Fruit fly (Drosophila melanogaster) whole organism, prepupa: ENCODE data around the gene CG31230.
A peak's percentile ranks its signal among the peaks of the same experiment; 100 is the strongest.

Experiments
- CG10631 ChIP-seq: fragments of 200-800 bp; sonication (Bioruptor generic); optimal IDR thresholded peaks from 2 replicates; lab custom pipeline; 2016; ENCODE audit warnings: missing biosample characterization, missing genetic modification characterization
- CG10669 ChIP-seq: fragments of 200-800 bp; sonication (Bioruptor generic); optimal IDR thresholded peaks from 3 replicates; lab custom pipeline; 2018; ENCODE audit warnings: missing biosample characterization, mild to moderate bottlenecking, missing genetic modification characterization, moderate library complexity
- CG11294 ChIP-seq: fragments of 200-800 bp; sonication (Bioruptor generic); IDR thresholded peaks from 2 replicates; pipeline ENCODE4 v1.3.6; 2022; ENCODE audit warnings: missing biosample characterization, missing genetic modification characterization
- CG11762 ChIP-seq: fragments of 200-800 bp; sonication (Bioruptor generic); optimal IDR thresholded peaks from 3 replicates; lab custom pipeline; 2016; ENCODE audit warnings: missing biosample characterization, missing genetic modification characterization; ENCODE audit not compliant: insufficient read depth
- CG11902 ChIP-seq: fragments of 200-800 bp; sonication (Bioruptor generic); optimal IDR thresholded peaks from 3 replicates; lab custom pipeline; 2016; ENCODE audit warnings: missing biosample characterization, missing genetic modification characterization
- CG15336 ChIP-seq: fragments of 200-800 bp; sonication (Bioruptor generic); IDR thresholded peaks from 2 replicates; pipeline ENCODE4 v1.3.6; 2022; ENCODE audit warnings: missing biosample characterization, missing genetic modification characterization
- CG16779 ChIP-seq: fragments of 200-800 bp; sonication (Bioruptor generic); optimal IDR thresholded peaks from 3 replicates; lab custom pipeline; 2017; ENCODE audit warnings: missing biosample characterization, mild to moderate bottlenecking, missing genetic modification characterization
- CG3032 ChIP-seq: fragments of 200-800 bp; optimal IDR thresholded peaks from 2 replicates; lab custom pipeline; 2019; ENCODE audit warnings: missing biosample characterization, mild to moderate bottlenecking, missing genetic modification characterization, moderate library complexity
- CG32006 ChIP-seq: fragments of 200-800 bp; sonication (Bioruptor generic); optimal IDR thresholded peaks from 3 replicates; lab custom pipeline; 2017; ENCODE audit warnings: missing biosample characterization, mild to moderate bottlenecking, missing genetic modification characterization
- CG34406 ChIP-seq: fragments of 200-800 bp; sonication (Bioruptor generic); optimal IDR thresholded peaks from 3 replicates; lab custom pipeline; 2016; ENCODE audit warnings: missing biosample characterization, missing genetic modification characterization
- CG3919 ChIP-seq: fragments of 200-800 bp; sonication (Bioruptor generic); optimal IDR thresholded peaks from 3 replicates; lab custom pipeline; 2016; ENCODE audit warnings: missing biosample characterization, missing genetic modification characterization
- CG4318 ChIP-seq: fragments of 200-800 bp; sonication (Bioruptor generic); optimal IDR thresholded peaks from 3 replicates; lab custom pipeline; 2017; ENCODE audit warnings: missing biosample characterization, mild to moderate bottlenecking, missing genetic modification characterization
- CG6163 ChIP-seq: fragments of 200-800 bp; sonication (Bioruptor generic); IDR thresholded peaks from 3 replicates; pipeline ENCODE4 v1.3.6; 2022; ENCODE audit warnings: missing biosample characterization, missing genetic modification characterization
- CG6276 ChIP-seq: fragments of 200-800 bp; sonication (Bioruptor generic); optimal IDR thresholded peaks from 2 replicates; lab custom pipeline; 2017; ENCODE audit warnings: missing biosample characterization, mild to moderate bottlenecking, missing genetic modification characterization
- CG6792 ChIP-seq: fragments of 200-800 bp; sonication (Bioruptor generic); optimal IDR thresholded peaks from 3 replicates; lab custom pipeline; 2016; ENCODE audit warnings: missing biosample characterization, missing genetic modification characterization
- CG6808 ChIP-seq: fragments of 200-800 bp; sonication (Bioruptor generic); optimal IDR thresholded peaks from 3 replicates; lab custom pipeline; 2017; ENCODE audit warnings: missing biosample characterization, missing genetic modification characterization, mild to moderate bottlenecking, moderate library complexity, missing genetic modification reagents
- CG6854 ChIP-seq: fragments of 200-800 bp; sonication (Bioruptor generic); optimal IDR thresholded peaks from 2 replicates; lab custom pipeline; 2017; ENCODE audit warnings: missing biosample characterization, mild to moderate bottlenecking, missing genetic modification characterization
- CG7368 ChIP-seq: fragments of 200-800 bp; sonication (Bioruptor generic); optimal IDR thresholded peaks from 3 replicates; lab custom pipeline; 2016; ENCODE audit warnings: missing biosample characterization, missing genetic modification characterization
- CG8319 ChIP-seq: fragments of 200-800 bp; sonication (Bioruptor generic); optimal IDR thresholded peaks from 3 replicates; lab custom pipeline; 2016; ENCODE audit warnings: missing biosample characterization, missing genetic modification characterization
- CG8632 ChIP-seq: fragments of 200-800 bp; sonication (Bioruptor generic); optimal IDR thresholded peaks from 3 replicates; lab custom pipeline; 2016; ENCODE audit warnings: missing biosample characterization, missing genetic modification characterization
- Eip75B ChIP-seq: fragments of 200-800 bp; sonication (Bioruptor generic); optimal IDR thresholded peaks from 3 replicates; lab custom pipeline; 2016; ENCODE audit warnings: missing biosample characterization, missing genetic modification characterization
- Eip78C ChIP-seq: fragments of 200-800 bp; sonication (Bioruptor generic); peaks from one replicate; lab custom pipeline; 2016; ENCODE audit warnings: missing biosample characterization, missing genetic modification characterization
- Eip93F ChIP-seq: fragments of 200-800 bp; sonication (Bioruptor generic); optimal IDR thresholded peaks from 2 replicates; lab custom pipeline; 2016; ENCODE audit warnings: missing biosample characterization, mild to moderate bottlenecking, missing genetic modification characterization
- Ets21C ChIP-seq: fragments of 200-800 bp; sonication (Bioruptor generic); optimal IDR thresholded peaks from 3 replicates; lab custom pipeline; 2016; ENCODE audit warnings: missing biosample characterization, missing genetic modification characterization
- Ets96B ChIP-seq: fragments of 200-800 bp; optimal IDR thresholded peaks from 2 replicates; lab custom pipeline; 2019; ENCODE audit warnings: missing biosample characterization, mild to moderate bottlenecking, missing genetic modification characterization, moderate library complexity
- Gug ChIP-seq: fragments of 200-800 bp; sonication (Bioruptor generic); IDR thresholded peaks from 2 replicates; pipeline ENCODE4 v1.3.6; 2022; ENCODE audit warnings: missing biosample characterization, missing genetic modification characterization
- Hr38 ChIP-seq: sonication (Bioruptor generic); optimal IDR thresholded peaks from 2 replicates; lab custom pipeline; 2016; ENCODE audit warnings: missing biosample characterization, missing genetic modification characterization
- Hr39 ChIP-seq: fragments of 200-800 bp; sonication (Bioruptor generic); optimal IDR thresholded peaks from 2 replicates; lab custom pipeline; 2016; ENCODE audit warnings: missing biosample characterization, missing genetic modification characterization
- Hr4 ChIP-seq: fragments of 200-800 bp; sonication (Bioruptor generic); optimal IDR thresholded peaks from 3 replicates; lab custom pipeline; 2016; ENCODE audit warnings: missing biosample characterization, missing genetic modification characterization
- Lpt ChIP-seq: fragments of 200-800 bp; sonication (Bioruptor generic); optimal IDR thresholded peaks from 3 replicates; lab custom pipeline; 2016; ENCODE audit warnings: missing biosample characterization, missing genetic modification characterization
- OdsH ChIP-seq: fragments of 200-800 bp; sonication (Bioruptor generic); optimal IDR thresholded peaks from 3 replicates; lab custom pipeline; 2016; ENCODE audit warnings: missing biosample characterization, missing genetic modification characterization
- Smox ChIP-seq: fragments of 200-800 bp; sonication (Bioruptor generic); optimal IDR thresholded peaks from 3 replicates; lab custom pipeline; 2016; ENCODE audit warnings: missing biosample characterization, missing genetic modification characterization
- Sox102F ChIP-seq: fragments of 200-800 bp; sonication (Bioruptor generic); optimal IDR thresholded peaks from 2 replicates; lab custom pipeline; 2016; ENCODE audit warnings: missing biosample characterization, mild to moderate bottlenecking, missing genetic modification characterization
- Sox15 ChIP-seq: fragments of 200-800 bp; sonication (Bioruptor generic); optimal IDR thresholded peaks from 3 replicates; lab custom pipeline; 2016; ENCODE audit warnings: missing biosample characterization, missing genetic modification characterization
- achi ChIP-seq: fragments of 200-800 bp; sonication (Bioruptor generic); optimal IDR thresholded peaks from 3 replicates; lab custom pipeline; 2016; ENCODE audit warnings: missing biosample characterization, missing genetic modification characterization
- acj6 ChIP-seq: fragments of 200-800 bp; sonication (Bioruptor generic); optimal IDR thresholded peaks from 3 replicates; lab custom pipeline; 2016; ENCODE audit warnings: missing biosample characterization, missing genetic modification characterization
- cyc ChIP-seq: fragments of 200-800 bp; sonication (Bioruptor generic); optimal IDR thresholded peaks from 3 replicates; lab custom pipeline; 2016; ENCODE audit warnings: missing biosample characterization, missing genetic modification characterization
- dac ChIP-seq: fragments of 200-800 bp; sonication (Bioruptor generic); optimal IDR thresholded peaks from 2 replicates; lab custom pipeline; 2017; ENCODE audit warnings: missing biosample characterization, mild to moderate bottlenecking, missing genetic modification characterization
- dsx ChIP-seq: fragments of 200-800 bp; optimal IDR thresholded peaks from 3 replicates; lab custom pipeline; 2019; ENCODE audit warnings: missing biosample characterization, mild to moderate bottlenecking, missing genetic modification characterization, moderate library complexity; ENCODE audit not compliant: poor library complexity, severe bottlenecking
- eg ChIP-seq: fragments of 200-800 bp; sonication (Bioruptor generic); IDR thresholded peaks from 3 replicates; pipeline ENCODE4 v1.3.6; 2022; ENCODE audit warnings: missing biosample characterization, missing genetic modification characterization
- esn ChIP-seq: fragments of 200-800 bp; sonication (Bioruptor generic); optimal IDR thresholded peaks from 2 replicates; lab custom pipeline; 2016; ENCODE audit warnings: missing biosample characterization, mild to moderate bottlenecking, missing genetic modification characterization, moderate library complexity
- fd59A ChIP-seq: fragments of 200-800 bp; sonication (Bioruptor generic); optimal IDR thresholded peaks from 2 replicates; lab custom pipeline; 2017; ENCODE audit warnings: missing biosample characterization, mild to moderate bottlenecking, missing genetic modification characterization, missing genetic modification reagents
- fd85E ChIP-seq: fragments of 200-800 bp; sonication (Bioruptor generic); optimal IDR thresholded peaks from 3 replicates; lab custom pipeline; 2016; ENCODE audit warnings: missing biosample characterization, missing genetic modification characterization
- fkh ChIP-seq: fragments of 200-800 bp; sonication (Bioruptor generic); optimal IDR thresholded peaks from 3 replicates; lab custom pipeline; 2017; ENCODE audit warnings: missing biosample characterization, mild to moderate bottlenecking, missing genetic modification characterization, moderate library complexity
- net ChIP-seq: fragments of 200-800 bp; sonication (Bioruptor generic); optimal IDR thresholded peaks from 3 replicates; lab custom pipeline; 2016; ENCODE audit warnings: missing biosample characterization, missing genetic modification characterization
- salr ChIP-seq, 2 experiments: fragments of 200-800 bp; sonication (Bioruptor generic); optimal IDR thresholded peaks; 3 replicates each; lab custom pipeline; 2016 to 2018; ENCODE audit warnings: missing biosample characterization in 2 of 2, missing genetic modification characterization in 2 of 2, mild to moderate bottlenecking in 1 of 2
- spab ChIP-seq: fragments of 200-800 bp; sonication (Bioruptor generic); optimal IDR thresholded peaks from 2 replicates; lab custom pipeline; 2017; ENCODE audit warnings: missing biosample characterization, mild to moderate bottlenecking, missing genetic modification characterization, missing genetic modification reagents
- ss ChIP-seq, 2 experiments: fragments of 200-800 bp; sonication (Bioruptor generic); optimal IDR thresholded peaks; 2 replicates in 1 of 2; 3 replicates in 1 of 2; lab custom pipeline; 2017 to 2018; ENCODE audit warnings: mild to moderate bottlenecking in 2 of 2, missing biosample characterization in 2 of 2, missing genetic modification characterization in 2 of 2, moderate library complexity in 1 of 2
- svp ChIP-seq: fragments of 200-800 bp; sonication (Bioruptor generic); peaks from one replicate; lab custom pipeline; 2016; ENCODE audit warnings: missing biosample characterization, missing genetic modification characterization
- topi ChIP-seq: fragments of 200-800 bp; sonication (Bioruptor generic); optimal IDR thresholded peaks from 3 replicates; lab custom pipeline; 2016; ENCODE audit warnings: missing biosample characterization, missing genetic modification characterization
- vri ChIP-seq: fragments of 200-800 bp; sonication (Bioruptor generic); optimal IDR thresholded peaks from 3 replicates; lab custom pipeline; 2016; ENCODE audit warnings: missing biosample characterization, mild to moderate bottlenecking, missing genetic modification characterization

The CG31230 gene

dm6 chr3R:18658945-18659642 lies 12.4 kb upstream of the CG31230 start, which contains the start of the genes CG31224 and CstF64:
TSS of gene CG31224 (minus strand) at chr3R:18659309.
TSS of gene CstF64 (plus strand) at chr3R:18659618.
- peak; percentile 89 for TF ChIP-seq Hr39 (GFP tag; lab: Kevin White, UChicago)
- peak; percentile 79 for TF ChIP-seq CG3032 (tag; lab: Kevin White, UChicago)
- peak; percentile 55 for TF ChIP-seq Lpt (GFP tag; lab: Kevin White, UChicago)
- peak; percentile 64 for TF ChIP-seq CG8632 (GFP tag; lab: Kevin White, UChicago)
- peak; percentile 37 for TF ChIP-seq CG11762
- TF ChIP-seq CG6808, result no peak
- TF ChIP-seq Gug, result peak; percentile 67
- TF ChIP-seq CG7368 (GFP tag; lab: Kevin White, UChicago), result peak; percentile 66
- TF ChIP-seq salr (GFP tag; optimal IDR thresholded peaks at IDR 0.05; lab: Kevin White, UChicago), result peak in 1 of 2 experiments; percentile 44
- peak; percentile 76 for TF ChIP-seq achi
- peak; percentile 49 for TF ChIP-seq dsx
- TF ChIP-seq Eip75B (GFP tag; lab: Kevin White, UChicago), result peak; percentile 78
- TF ChIP-seq Ets21C (GFP tag; lab: Kevin White, UChicago), result peak; percentile 73
- TF ChIP-seq ss (GFP tag; optimal IDR thresholded peaks at IDR 0.05; lab: Kevin White, UChicago), result peak in 1 of 2 experiments; percentile 65
- no peak for TF ChIP-seq CG10669
- peak; percentile 40 for TF ChIP-seq fd85E (GFP tag; lab: Kevin White, UChicago)
- peak; percentile 75 for TF ChIP-seq CG6163 (GFP tag; lab: Robert Waterston, UW)
- no peak for TF ChIP-seq CG4318 (GFP tag; lab: Kevin White, UChicago)
- TF ChIP-seq Sox102F (GFP tag; lab: Kevin White, UChicago), result no peak
- peak; percentile 75 for TF ChIP-seq net (GFP tag; lab: Kevin White, UChicago)
- peak; percentile 83 for TF ChIP-seq topi
- TF ChIP-seq CG34406, result peak; percentile 69
- TF ChIP-seq Eip78C (GFP tag; lab: Kevin White, UChicago), result peak; percentile 93
- TF ChIP-seq Smox (GFP tag; lab: Kevin White, UChicago), result no peak
- TF ChIP-seq acj6, result peak; percentile 80
- peak; percentile 85 for TF ChIP-seq CG10631
- peak; percentile 89 for TF ChIP-seq vri
- peak; percentile 84 for TF ChIP-seq Hr4 (GFP tag; lab: Kevin White, UChicago)
- TF ChIP-seq CG6854 (GFP tag; lab: Kevin White, UChicago), result peak; percentile 15
- peak; percentile 87 for TF ChIP-seq svp (GFP tag; lab: Kevin White, UChicago)
- TF ChIP-seq CG11902 (GFP tag; lab: Kevin White, UChicago), result peak; percentile 70
- peak; percentile 59 for TF ChIP-seq CG15336 (GFP tag; lab: Robert Waterston, UW)
- no peak for TF ChIP-seq CG6276 (GFP tag; lab: Kevin White, UChicago)
- TF ChIP-seq CG11294 (GFP tag; lab: Robert Waterston, UW), result peak; percentile 68; the same call in 1 of the 2 replicates
- peak; percentile 86 for TF ChIP-seq esn (GFP tag; lab: Kevin White, UChicago)
- peak; percentile 54 for TF ChIP-seq fd59A (GFP tag; lab: Kevin White, UChicago)
- no peak for TF ChIP-seq CG16779 (tag; lab: Kevin White, UChicago)
- no peak for TF ChIP-seq Hr38 (GFP tag; lab: Kevin White, UChicago)
- no peak for TF ChIP-seq spab
- TF ChIP-seq OdsH (GFP tag; lab: Kevin White, UChicago), result peak; percentile 82
- TF ChIP-seq Eip93F, result peak; percentile 5
- TF ChIP-seq CG6792 (GFP tag; lab: Kevin White, UChicago), result peak; percentile 75
- peak; percentile 73 for TF ChIP-seq Sox15 (GFP tag; lab: Kevin White, UChicago)
- TF ChIP-seq fkh, result no peak
- peak; percentile 70 for TF ChIP-seq Ets96B (tag; lab: Kevin White, UChicago)
- peak; percentile 45 for TF ChIP-seq dac (GFP tag; lab: Kevin White, UChicago)
- TF ChIP-seq CG32006 (GFP tag; lab: Kevin White, UChicago), result peak; percentile 77
- TF ChIP-seq CG3919, result peak; percentile 83
- TF ChIP-seq eg (GFP tag; lab: Robert Waterston, UW), result peak; percentile 76
- peak; percentile 88 for TF ChIP-seq cyc (GFP tag; lab: Kevin White, UChicago)
- peak; percentile 76 for TF ChIP-seq CG8319 (GFP tag; lab: Kevin White, UChicago)
